Worm (Caenorhabditis elegans) whole organism, midembryonic: Measurements from ENCODE around the gene D1044.7.

Source experiments
- T22C8.4 ChIP-seq: fragments of 200-800 bp; sonication (Bioruptor generic); IDR thresholded peaks from 2 replicates; pipeline ENCODE4 v1.3.6; 2022; ENCODE audit warnings: missing genetic modification characterization, missing compliant biosample characterization
- cog-1 ChIP-seq: sonication (generic microtip); optimal IDR thresholded peaks from 2 replicates; lab custom pipeline; 2016; ENCODE audit warnings: missing genetic modification characterization, missing compliant biosample characterization
- flt-1 ChIP-seq: fragments of 200-800 bp; sonication (Bioruptor generic); IDR thresholded peaks from 2 replicates; pipeline ENCODE4 v1.3.6; 2022; ENCODE audit warnings: missing genetic modification characterization, missing compliant biosample characterization
- klf-2 ChIP-seq: fragments of 200-800 bp; sonication (Bioruptor generic); conservative IDR thresholded peaks from 2 replicates; pipeline ENCODE4 v1.3.6; 2022; ENCODE audit warnings: missing genetic modification reagents, missing genetic modification characterization, missing compliant biosample characterization
- med-1 ChIP-seq: sonication (generic microtip); optimal IDR thresholded peaks from 2 replicates; lab custom pipeline; 2017; ENCODE audit warnings: missing genetic modification characterization, mild to moderate bottlenecking, missing compliant biosample characterization, antibody characterized with exemption, missing genetic modification reagents; ENCODE audit not compliant: insufficient read depth
- ref-1 ChIP-seq: fragments of 200-800 bp; sonication (Bioruptor generic); conservative IDR thresholded peaks from 2 replicates; pipeline ENCODE4 v1.3.6; 2022; ENCODE audit warnings: missing genetic modification reagents, missing genetic modification characterization, missing compliant biosample characterization
- tab-1 ChIP-seq: fragments of 200-800 bp; sonication (Bioruptor generic); IDR thresholded peaks from 2 replicates; pipeline ENCODE4 v1.3.6; 2022; ENCODE audit warnings: missing genetic modification characterization, missing compliant biosample characterization
- ztf-23 ChIP-seq: fragments of 200-800 bp; sonication (Bioruptor generic); IDR thresholded peaks from 2 replicates; pipeline ENCODE4 v1.3.6; 2022; ENCODE audit warnings: missing genetic modification reagents, missing genetic modification characterization, missing compliant biosample characterization
- ztf-29 ChIP-seq: fragments of 200-800 bp; sonication (Bioruptor generic); IDR thresholded peaks from 2 replicates; pipeline ENCODE4 v1.3.6; 2022; ENCODE audit warnings: missing genetic modification reagents, missing genetic modification characterization, missing compliant biosample characterization

Gene D1044.7

ce11 chrIII:5504725-5505473, 3.7 kb downstream of the D1044.7 start:
- no peak for TF ChIP-seq T22C8.4
- no peak for TF ChIP-seq med-1
- 0 out of 2 replicates have a peak, but pooled peaks have one; percentile 54 for TF ChIP-seq flt-1
- TF ChIP-seq klf-2 (GFP tag; lab: Robert Waterston, UW), result no peak
- no peak for TF ChIP-seq tab-1 (GFP tag; lab: Robert Waterston, UW)
- TF ChIP-seq ztf-29, result no peak
- TF ChIP-seq ref-1, result no peak

- TF ChIP-seq klf-2 (GFP tag; lab: Robert Waterston, UW) (no peak), flt-1 (0 out of 2 replicates have a peak, but pooled peaks have one; percentile 16), med-1 (no peak), ztf-29 (no peak), cog-1 (tag; lab: Kevin White, UChicago) (no peak), ref-1 (no peak), tab-1 (GFP tag; lab: Robert Waterston, UW) (no peak), ztf-23 (no peak)
These were observed 4.4 kb downstream of the D1044.7 start for ce11 chrIII:5504164-5504563.

ce11 chrIII:5503669-5504068, 4.9 kb downstream of the D1044.7 start:
- TF ChIP-seq med-1 (no peak), klf-2 (GFP tag; lab: Robert Waterston, UW) (no peak), ztf-29 (no peak), flt-1 (no peak), T22C8.4 (no peak), cog-1 (tag; lab: Kevin White, UChicago) (no peak), ztf-23 (no peak), ref-1 (no peak), tab-1 (GFP tag; lab: Robert Waterston, UW) (no peak)

ce11 chrIII:5502915-5503575, 5.5 kb downstream of the D1044.7 start:
- peak; percentile 56 for TF ChIP-seq cog-1 (tag; lab: Kevin White, UChicago)
- no peak for TF ChIP-seq ztf-23
- TF ChIP-seq flt-1, result no peak
- TF ChIP-seq tab-1 (GFP tag; lab: Robert Waterston, UW), result no peak
- no peak for TF ChIP-seq med-1
- TF ChIP-seq ref-1, result peak; percentile 43; the same call in 1 of the 2 replicates
- TF ChIP-seq klf-2 (GFP tag; lab: Robert Waterston, UW), result no peak
- TF ChIP-seq ztf-29, result no peak
- no peak for TF ChIP-seq T22C8.4

- no peak for TF ChIP-seq ztf-29
- no peak for TF ChIP-seq cog-1 (tag; lab: Kevin White, UChicago)
- no peak for TF ChIP-seq klf-2 (GFP tag; lab: Robert Waterston, UW)
- TF ChIP-seq med-1, result no peak
- TF ChIP-seq tab-1 (GFP tag; lab: Robert Waterston, UW), result no peak
- no peak for TF ChIP-seq T22C8.4
- no peak for TF ChIP-seq ztf-23
- TF ChIP-seq flt-1, result no peak
- no peak for TF ChIP-seq ref-1
These were observed 6.9 kb downstream of the D1044.7 start, which contains the start of gene R02F2.1 for ce11 chrIII:5501358-5502287. Gene R02F2.1, plus strand, starts transcription at chrIII:5501885.

ce11 chrIII:5500732-5501131, 7.8 kb downstream of the D1044.7 start:
- TF ChIP-seq klf-2 (GFP tag; lab: Robert Waterston, UW), result no peak
- no peak for TF ChIP-seq flt-1
- TF ChIP-seq ztf-23, result no peak
- TF ChIP-seq cog-1 (tag; lab: Kevin White, UChicago), result no peak
- TF ChIP-seq med-1, result no peak

ce11 chrIII:5499942-5500341, 8.6 kb downstream of the D1044.7 start:
- TF ChIP-seq cog-1 (tag; lab: Kevin White, UChicago) (no peak), klf-2 (GFP tag; lab: Robert Waterston, UW) (no peak), flt-1 (no peak), T22C8.4 (no peak; the same call in 1 of the 2 replicates), ref-1 (no peak), tab-1 (GFP tag; lab: Robert Waterston, UW) (no peak), ztf-23 (no peak), ztf-29 (no peak), med-1 (no peak)

- no peak for TF ChIP-seq ref-1
- no peak for TF ChIP-seq tab-1 (GFP tag; lab: Robert Waterston, UW)
- 0 out of 2 replicates have a peak, but pooled peaks have one; percentile 36 for TF ChIP-seq flt-1
These were observed 9.6 kb downstream of the D1044.7 start, which contains the start of gene R02F2.9 for ce11 chrIII:5498973-5499372. Gene R02F2.9, plus strand, starts transcription at chrIII:5499190.

- TF ChIP-seq klf-2 (GFP tag; lab: Robert Waterston, UW) (no peak), ztf-29 (no peak), flt-1 (no peak), cog-1 (tag; lab: Kevin White, UChicago) (no peak), tab-1 (GFP tag; lab: Robert Waterston, UW) (no peak), T22C8.4 (no peak), ref-1 (no peak), ztf-23 (no peak), med-1 (no peak)
These were observed 13.4 kb downstream of the D1044.7 start, which contains the start of gene R02F2.8 for ce11 chrIII:5495168-5495567. Gene R02F2.8, minus strand, starts transcription at chrIII:5495268.
